Worm (Caenorhabditis elegans): ENCODE results near the gene srg-15.

DNA sequence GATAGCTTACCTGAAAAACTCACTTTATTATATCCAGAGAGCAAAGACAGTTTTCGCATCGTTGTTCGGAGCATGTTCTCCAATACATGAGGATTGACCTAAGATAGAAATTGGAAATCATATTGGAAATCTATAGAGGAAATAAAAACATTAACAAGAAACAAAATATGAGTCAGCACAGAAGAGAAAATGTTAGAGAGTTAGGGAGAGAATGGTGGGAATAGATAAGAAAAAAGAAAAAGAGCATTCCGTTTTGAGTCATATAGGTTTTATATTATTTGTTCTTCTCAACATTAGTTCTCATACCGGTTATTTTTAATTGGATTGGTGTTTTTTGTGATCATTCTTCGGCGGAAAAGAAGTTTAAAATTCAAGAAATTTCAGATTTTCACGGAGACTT is 25.4 kb downstream of the srg-15 start, which contains the start of gene hgap-2:
- TF ChIP-seq unc-86 (tag; optimal IDR thresholded peaks at IDR 0.05), result no peak
- no peak for TF ChIP-seq C08G9.2 (tag; optimal IDR thresholded peaks at IDR 0.05)
- TF ChIP-seq lin-11 (tag; optimal IDR thresholded peaks at IDR 0.05), result no peak

All from whole organism, late embryonic.